Fruit fly (Drosophila melanogaster) whole organism, larva: Measurements from ENCODE around the gene THADA.
A peak's percentile ranks its signal among the peaks of the same experiment; 100 is the strongest.
"Not testable (repeated sequence)": the region's sequence is repeated elsewhere in the genome, so short reads cannot be mapped to it uniquely, and the experiment has no call there.

ENCODE experiments used
- noc ChIP-seq: fragments of 200-800 bp; sonication (Bioruptor generic); optimal IDR thresholded peaks from 3 replicates; lab custom pipeline; 2019; ENCODE audit warnings: missing biosample characterization, mild to moderate bottlenecking, missing genetic modification characterization, moderate library complexity

Gene THADA

dm6 chrX:19865389-19866144 is at the start of gene THADA:
TSS of gene THADA (minus strand) at chrX:19865524.
- TF ChIP-seq noc (tag; lab: Kevin White, UChicago) = no peak

dm6 chrX:19910017-19910416 is 44.7 kb upstream of the THADA start, which contains the start of gene CG45486:
TSS of gene CG45486 (minus strand) at chrX:19910117.
- TF ChIP-seq noc (tag; lab: Kevin White, UChicago) = not testable (repeated sequence)

- no peak for TF ChIP-seq noc (tag; lab: Kevin White, UChicago)
These were observed 34.7 kb upstream of the THADA start for dm6 chrX:19899978-19900377.

DNA sequence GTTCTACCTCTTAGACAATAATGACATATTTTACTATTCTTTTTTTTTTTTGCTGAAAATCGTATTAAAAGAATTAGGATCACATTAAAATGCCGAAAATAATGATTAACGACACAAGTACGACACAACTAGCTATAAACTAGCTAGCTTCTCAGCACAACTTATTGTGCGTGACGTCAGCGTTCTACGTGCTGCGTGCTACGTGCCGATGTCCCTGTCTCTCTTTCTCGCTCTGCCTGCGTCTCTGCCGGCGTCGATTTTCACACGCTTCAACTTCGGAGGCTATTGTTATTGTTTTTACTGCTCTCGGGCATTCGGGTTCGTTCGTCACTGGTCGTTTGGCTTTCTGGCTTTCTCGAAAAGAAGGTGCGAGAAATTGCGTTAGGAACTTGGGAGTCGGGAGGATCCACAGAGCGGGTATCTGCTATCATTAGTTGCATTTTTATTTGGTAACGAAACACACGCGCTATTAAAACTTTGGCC is 32.7 kb upstream of the THADA start:
- TF ChIP-seq noc (tag; lab: Kevin White, UChicago) = no peak

DNA sequence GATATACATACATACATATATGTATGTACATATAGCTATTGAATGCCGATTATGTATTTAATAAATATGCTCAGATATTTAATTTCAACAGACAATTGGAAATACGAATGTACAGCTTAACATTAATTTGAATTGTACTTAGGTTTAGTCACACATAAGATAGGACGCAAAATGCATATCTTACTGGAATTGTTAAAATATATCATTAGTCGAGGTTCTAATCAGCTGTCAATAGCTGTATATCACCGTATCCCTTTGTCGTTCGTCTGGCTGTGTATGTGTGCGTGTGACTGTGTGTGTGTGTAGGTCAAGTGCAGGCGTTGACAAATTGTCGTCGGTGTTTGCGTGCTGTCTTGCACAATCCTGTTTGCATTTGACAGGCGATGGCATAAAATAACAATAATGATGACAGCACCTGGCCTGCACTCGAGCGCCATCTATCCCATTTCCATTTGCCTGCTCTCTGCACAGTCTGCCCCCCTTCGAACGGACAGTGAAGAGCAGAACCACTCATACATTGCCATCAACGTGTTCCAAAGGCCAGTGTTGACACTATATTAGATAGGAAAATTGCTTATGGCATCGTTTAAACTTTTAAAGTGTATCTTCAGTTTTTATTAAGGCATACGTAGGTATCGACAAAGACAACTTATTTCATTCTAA is 32.1 kb upstream of the THADA start:
- no peak for TF ChIP-seq noc (tag; lab: Kevin White, UChicago)

DNA sequence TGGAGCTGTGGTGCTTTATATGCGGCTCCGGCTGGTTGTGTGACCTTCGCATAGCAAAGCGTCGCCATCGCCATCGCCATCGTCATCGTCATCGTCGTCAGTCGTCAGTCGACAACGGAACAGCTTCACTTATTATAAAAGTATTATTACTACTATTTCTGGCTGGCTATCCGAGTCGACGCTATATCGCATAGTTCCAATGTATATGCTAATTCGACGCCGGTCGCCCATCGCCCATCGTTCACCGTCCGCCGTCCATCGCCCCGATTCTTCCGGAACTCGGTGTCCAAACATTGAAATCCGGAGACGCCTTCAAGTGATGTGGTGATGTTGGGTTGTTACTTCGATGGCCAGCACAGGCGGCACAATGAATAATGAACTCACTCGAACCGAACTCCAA is 26.7 kb upstream of the THADA start:
- no peak for TF ChIP-seq noc (tag; lab: Kevin White, UChicago)

DNA sequence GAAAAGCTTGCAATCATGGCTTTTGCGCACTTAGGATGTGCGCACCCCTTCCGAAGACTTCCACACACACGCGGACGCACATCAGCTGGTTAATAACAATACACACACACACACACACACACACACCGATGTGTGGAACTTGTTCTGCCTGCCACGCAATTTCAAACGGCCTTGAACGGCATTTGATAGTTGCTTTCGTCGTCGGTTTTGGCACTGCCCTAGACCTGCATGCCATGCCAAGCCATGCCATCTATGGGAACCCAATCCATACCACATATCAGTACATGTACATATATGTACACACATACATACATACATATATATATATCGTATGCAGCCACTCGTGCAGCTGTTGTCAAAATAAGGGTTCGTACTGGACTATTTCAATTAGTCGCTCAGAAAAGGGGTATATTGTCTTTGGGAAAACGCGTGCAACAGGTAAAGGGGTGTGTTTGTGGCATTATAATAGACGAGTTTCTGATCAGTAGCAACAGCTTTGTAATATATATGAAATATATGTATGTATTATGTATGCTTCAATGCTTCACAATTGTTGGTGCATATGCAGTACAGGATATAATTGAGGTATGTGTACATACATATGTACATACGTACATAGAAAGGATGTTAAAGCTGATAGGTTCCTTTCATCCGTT is 24.8 kb upstream of the THADA start, which contains the start of gene amn:
Gene amn (minus strand): TSS at position 51 of the 656 bp plus-strand sequence.
- TF ChIP-seq noc (tag; lab: Kevin White, UChicago) = no peak

dm6 chrX:19889128-19889756 is 23.9 kb upstream of the THADA start:
- peak; percentile 55 for TF ChIP-seq noc (tag; lab: Kevin White, UChicago)

- TF ChIP-seq noc (tag; lab: Kevin White, UChicago) = peak; percentile 26
These were observed 21.9 kb upstream of the THADA start for dm6 chrX:19886936-19887934.

DNA sequence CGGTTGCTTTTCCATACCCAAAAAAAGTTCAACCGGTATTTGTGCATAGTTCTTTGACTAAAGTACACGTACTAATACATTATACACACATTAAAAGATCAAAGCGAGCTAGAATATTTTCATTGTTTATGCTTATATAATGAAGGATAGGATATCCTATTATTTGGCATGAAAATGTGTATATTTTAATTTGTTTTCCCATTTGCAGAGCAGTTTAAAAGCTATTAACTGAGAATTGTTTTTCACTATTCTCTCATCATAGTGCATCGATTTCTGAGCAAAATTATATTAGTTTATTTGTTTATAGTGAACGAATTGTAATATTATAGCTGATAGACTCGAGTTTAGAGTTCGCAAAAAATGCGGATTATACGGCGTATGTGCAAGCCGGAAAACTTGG is 21.2 kb upstream of the THADA start:
- TF ChIP-seq noc (tag; lab: Kevin White, UChicago) = no peak

- TF ChIP-seq noc (tag; lab: Kevin White, UChicago) = peak; percentile 14
These were observed 18.9 kb upstream of the THADA start for dm6 chrX:19884204-19884603.

DNA sequence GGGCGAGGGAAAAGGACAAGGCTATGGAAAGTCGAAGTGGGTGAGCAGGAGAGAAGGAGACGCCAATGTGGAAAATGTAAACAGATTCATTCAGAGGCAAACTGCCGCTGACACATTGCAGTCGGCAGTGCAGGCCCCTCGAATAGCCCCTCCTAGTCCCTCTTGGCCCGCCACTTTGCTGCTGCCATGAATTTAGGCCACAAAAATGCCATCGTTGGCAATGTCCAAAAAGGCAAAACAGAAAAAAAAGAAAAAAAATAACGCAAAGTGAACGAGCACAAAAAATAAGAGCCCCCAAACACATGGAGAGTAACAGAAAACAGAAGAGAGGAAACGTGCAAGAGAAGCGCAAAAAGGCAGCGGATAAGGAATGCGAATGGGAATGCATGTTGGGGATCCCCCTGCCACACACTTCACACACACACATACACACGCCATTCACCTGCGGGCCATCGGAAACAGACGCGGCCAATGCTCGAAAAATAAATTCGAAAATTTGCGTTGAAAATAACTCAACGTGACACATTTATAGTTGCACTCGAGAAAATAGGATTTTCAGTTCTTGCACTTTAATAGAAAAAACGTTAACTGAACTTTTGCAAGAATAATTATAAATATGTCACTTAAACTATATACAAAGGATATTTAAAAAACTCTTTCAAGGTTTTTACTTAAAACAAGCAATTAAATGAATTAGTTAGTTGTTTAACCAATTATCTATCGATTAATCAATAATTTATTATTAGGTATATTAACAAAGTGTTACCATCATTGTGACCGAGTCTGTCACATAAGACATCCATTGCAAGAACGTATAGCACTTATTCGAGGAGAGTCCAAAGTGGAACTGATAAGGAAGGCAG is 13.2 kb upstream of the THADA start:
- TF ChIP-seq noc (tag; lab: Kevin White, UChicago) = no peak

DNA sequence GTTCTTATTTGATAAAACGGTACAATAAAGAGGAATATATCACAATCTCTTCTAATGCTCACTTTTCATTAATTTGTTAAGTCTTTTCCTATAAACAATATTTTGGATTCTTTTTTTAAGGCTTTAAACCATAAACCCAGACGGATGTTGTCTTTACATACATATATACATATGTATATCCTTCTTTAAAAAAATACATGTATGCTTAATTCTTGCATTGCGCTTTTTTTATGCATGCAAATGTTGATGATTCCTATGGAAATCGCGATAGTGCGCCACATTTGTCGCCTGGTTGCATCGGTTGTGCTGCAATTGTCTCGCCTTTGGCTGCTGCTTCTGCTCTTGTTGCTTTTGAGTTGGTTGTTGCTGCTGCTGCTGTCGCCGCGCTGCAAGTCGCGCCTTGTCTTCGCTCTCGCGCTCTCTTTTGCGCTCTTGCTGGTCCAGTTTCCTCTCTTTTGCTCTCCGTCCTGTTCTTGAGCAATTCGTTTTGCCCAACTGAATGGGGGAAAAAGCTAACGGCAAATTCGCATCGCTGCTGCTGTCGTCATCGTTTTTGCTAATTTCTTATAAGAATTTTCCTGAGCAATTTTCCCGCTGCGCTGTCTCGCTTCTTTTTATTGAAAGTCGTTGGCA is 11.6 kb upstream of the THADA start:
- TF ChIP-seq noc (tag; lab: Kevin White, UChicago) = no peak
